Fruit fly (Drosophila melanogaster) whole organism, embryonic: Measurements from ENCODE around the gene CG6066.

Experiments
- Bgb ChIP-seq: fragments of 200-800 bp; sonication (Bioruptor generic); IDR thresholded peaks from 2 replicates; pipeline ENCODE4 v1.3.6; 2022; ENCODE audit warnings: missing biosample characterization, missing genetic modification characterization; ENCODE audit not compliant: partially characterized antibody
- CG11247 ChIP-seq: fragments of 200-800 bp; sonication (Bioruptor generic); IDR thresholded peaks from 2 replicates; pipeline ENCODE4 v1.3.6; 2022; ENCODE audit warnings: missing biosample characterization, missing genetic modification characterization
- CG1233 ChIP-seq: fragments of 200-800 bp; sonication (Bioruptor generic); optimal IDR thresholded peaks from 4 replicates; lab custom pipeline; 2018; ENCODE audit warnings: missing biosample characterization, mild to moderate bottlenecking, missing genetic modification characterization
- CG13123 ChIP-seq: fragments of 200-800 bp; sonication (Bioruptor generic); optimal IDR thresholded peaks from 2 replicates; lab custom pipeline; 2016; ENCODE audit warnings: missing biosample characterization, missing genetic modification characterization
- CG14014 ChIP-seq: fragments of 200-800 bp; sonication (Bioruptor generic); IDR thresholded peaks from 2 replicates; pipeline ENCODE4 v1.3.6; 2022; ENCODE audit warnings: missing biosample characterization, missing genetic modification characterization
- CG14860 ChIP-seq: fragments of 200-800 bp; sonication (Bioruptor generic); IDR thresholded peaks from 3 replicates; pipeline ENCODE4 v1.3.6; 2022; ENCODE audit warnings: missing biosample characterization, missing genetic modification characterization; ENCODE audit not compliant: partially characterized antibody
- CG17186 ChIP-seq: fragments of 200-800 bp; sonication (Bioruptor generic); optimal IDR thresholded peaks from 3 replicates; lab custom pipeline; 2017; ENCODE audit warnings: missing biosample characterization, missing genetic modification reagents, missing genetic modification characterization
- CG17359 ChIP-seq: fragments of 200-800 bp; sonication (Bioruptor generic); optimal IDR thresholded peaks from 3 replicates; lab custom pipeline; 2018; ENCODE audit warnings: missing biosample characterization, mild to moderate bottlenecking, missing genetic modification characterization, moderate library complexity
- CG17361 ChIP-seq: fragments of 200-800 bp; sonication (Bioruptor generic); IDR thresholded peaks from 3 replicates; pipeline ENCODE4 v1.3.6; 2022; ENCODE audit warnings: missing biosample characterization, missing genetic modification characterization
- CG17385 ChIP-seq: fragments of 200-800 bp; sonication (Bioruptor generic); optimal IDR thresholded peaks from 3 replicates; lab custom pipeline; 2018; ENCODE audit warnings: missing biosample characterization, mild to moderate bottlenecking, missing genetic modification characterization
- CG18619 ChIP-seq: fragments of 200-800 bp; sonication (Bioruptor generic); optimal IDR thresholded peaks from 3 replicates; lab custom pipeline; 2017; ENCODE audit warnings: missing biosample characterization, mild to moderate bottlenecking, missing genetic modification characterization
- CG2199 ChIP-seq: fragments of 200-800 bp; sonication (Bioruptor generic); IDR thresholded peaks from 3 replicates; pipeline ENCODE4 v1.3.6; 2022; ENCODE audit warnings: missing biosample characterization, missing genetic modification characterization
- CG34224 ChIP-seq: fragments of 200-800 bp; sonication (Bioruptor generic); IDR thresholded peaks from 3 replicates; pipeline ENCODE4 v1.3.6; 2022; ENCODE audit warnings: missing biosample characterization, missing genetic modification characterization; ENCODE audit not compliant: partially characterized antibody
- CG3995 ChIP-seq: fragments of 200-800 bp; sonication (Bioruptor generic); optimal IDR thresholded peaks from 3 replicates; lab custom pipeline; 2016; ENCODE audit warnings: missing biosample characterization, missing genetic modification characterization
- CG4404 ChIP-seq: fragments of 200-800 bp; sonication (Bioruptor generic); IDR thresholded peaks from 2 replicates; pipeline ENCODE4 v1.3.6; 2022; ENCODE audit warnings: missing biosample characterization, missing genetic modification characterization
- CG4617 ChIP-seq: fragments of 200-800 bp; sonication (Bioruptor generic); optimal IDR thresholded peaks from 3 replicates; lab custom pipeline; 2016; ENCODE audit warnings: missing biosample characterization, missing genetic modification characterization, borderline replicate concordance
- CG6175 ChIP-seq: fragments of 200-800 bp; sonication (Bioruptor generic); IDR thresholded peaks from 3 replicates; pipeline ENCODE4 v1.3.6; 2022; ENCODE audit warnings: missing biosample characterization, missing genetic modification characterization
- CG6683 ChIP-seq: fragments of 200-800 bp; sonication (Bioruptor generic); optimal IDR thresholded peaks from 2 replicates; lab custom pipeline; 2017; ENCODE audit warnings: missing biosample characterization, mild to moderate bottlenecking, missing genetic modification characterization, missing genetic modification reagents
- CG8281 ChIP-seq: fragments of 200-800 bp; sonication (Bioruptor generic); optimal IDR thresholded peaks from 2 replicates; lab custom pipeline; 2018; ENCODE audit warnings: missing biosample characterization, mild to moderate bottlenecking, missing genetic modification characterization, moderate library complexity
- CG8765 ChIP-seq: fragments of 200-800 bp; sonication (Bioruptor generic); IDR thresholded peaks from 2 replicates; pipeline ENCODE4 v1.3.6; 2022; ENCODE audit warnings: missing biosample characterization, missing genetic modification characterization
- CHES-1-like ChIP-seq: fragments of 200-800 bp; sonication (Bioruptor generic); optimal IDR thresholded peaks from 2 replicates; lab custom pipeline; 2016; ENCODE audit warnings: missing biosample characterization, missing genetic modification characterization
- Ets97D ChIP-seq: fragments of 200-800 bp; sonication (Bioruptor generic); optimal IDR thresholded peaks from 3 replicates; lab custom pipeline; 2016; ENCODE audit warnings: missing biosample characterization, missing genetic modification characterization
- HLH3B ChIP-seq: fragments of 200-800 bp; sonication (Bioruptor generic); IDR thresholded peaks from 2 replicates; pipeline ENCODE4 v1.3.6; 2022; ENCODE audit warnings: missing biosample characterization, missing genetic modification characterization
- HmgD ChIP-seq: fragments of 200-800 bp; sonication (Bioruptor generic); optimal IDR thresholded peaks from 3 replicates; lab custom pipeline; 2016; ENCODE audit warnings: missing biosample characterization, missing genetic modification characterization
- Hr3 ChIP-seq: fragments of 200-800 bp; sonication (Bioruptor generic); optimal IDR thresholded peaks from 3 replicates; lab custom pipeline; 2016; ENCODE audit warnings: missing biosample characterization, missing genetic modification characterization
- Jarid2 ChIP-seq: fragments of 200-800 bp; sonication (Bioruptor generic); optimal IDR thresholded peaks from 3 replicates; lab custom pipeline; 2017; ENCODE audit warnings: mild to moderate bottlenecking, missing biosample characterization, missing genetic modification reagents, missing genetic modification characterization
- Nf-YA ChIP-seq: fragments of 200-800 bp; sonication (Bioruptor generic); IDR thresholded peaks from 2 replicates; pipeline ENCODE4 v1.3.6; 2022; ENCODE audit warnings: missing biosample characterization, missing genetic modification characterization
- Ptx1 ChIP-seq: fragments of 200-800 bp; sonication (Bioruptor generic); IDR thresholded peaks from 2 replicates; pipeline ENCODE4 v1.3.6; 2022; ENCODE audit warnings: missing biosample characterization, missing genetic modification characterization
- Sin3A ChIP-seq: fragments of >200 bp; optimal IDR thresholded peaks from 2 replicates; lab custom pipeline; 2018
- Ssrp ChIP-seq: fragments of 200-800 bp; sonication (Bioruptor generic); optimal IDR thresholded peaks from 2 replicates; lab custom pipeline; 2018; ENCODE audit warnings: missing biosample characterization, mild to moderate bottlenecking, missing genetic modification characterization, moderate library complexity
- amos ChIP-seq: fragments of 200-800 bp; sonication (Bioruptor generic); IDR thresholded peaks from 2 replicates; pipeline ENCODE4 v1.3.6; 2022; ENCODE audit warnings: missing biosample characterization, missing genetic modification characterization; ENCODE audit not compliant: partially characterized antibody
- chm ChIP-seq: fragments of 200-800 bp; sonication (Bioruptor generic); IDR thresholded peaks from 2 replicates; pipeline ENCODE4 v1.3.6; 2022; ENCODE audit warnings: missing biosample characterization, missing genetic modification characterization
- dati ChIP-seq: fragments of 200-800 bp; sonication (Bioruptor generic); IDR thresholded peaks from 2 replicates; pipeline ENCODE4 v1.3.6; 2022; ENCODE audit warnings: missing biosample characterization, missing genetic modification characterization
- dmrt99B ChIP-seq: fragments of 200-800 bp; sonication (Bioruptor generic); optimal IDR thresholded peaks from 2 replicates; lab custom pipeline; 2018; ENCODE audit warnings: missing biosample characterization, mild to moderate bottlenecking, missing genetic modification characterization, moderate library complexity
- insv ChIP-seq, 2 experiments: fragments of 200-800 bp; sonication (Bioruptor generic); optimal IDR thresholded peaks; 3 replicates each; lab custom pipeline; 2016 to 2018; ENCODE audit warnings: missing biosample characterization in 2 of 2, missing genetic modification characterization in 2 of 2
- jumu ChIP-seq: fragments of 200-800 bp; sonication (Bioruptor generic); optimal IDR thresholded peaks from 3 replicates; lab custom pipeline; 2016; ENCODE audit warnings: missing biosample characterization, missing genetic modification characterization
- nerfin-1 ChIP-seq: fragments of 200-800 bp; sonication (Bioruptor generic); optimal IDR thresholded peaks from 3 replicates; lab custom pipeline; 2019; ENCODE audit warnings: missing biosample characterization, mild to moderate bottlenecking, missing genetic modification characterization, moderate library complexity
- nom ChIP-seq: fragments of 200-800 bp; sonication (Bioruptor generic); optimal IDR thresholded peaks from 2 replicates; lab custom pipeline; 2017; ENCODE audit warnings: missing biosample characterization, missing genetic modification characterization, mild to moderate bottlenecking, moderate library complexity, missing genetic modification reagents
- odd ChIP-seq: fragments of 200-800 bp; sonication (Bioruptor generic); optimal IDR thresholded peaks from 2 replicates; lab custom pipeline; 2017; ENCODE audit warnings: missing biosample characterization, mild to moderate bottlenecking, missing genetic modification characterization
- org-1 ChIP-seq: fragments of 200-800 bp; sonication (Bioruptor generic); optimal IDR thresholded peaks from 2 replicates; lab custom pipeline; 2017; ENCODE audit warnings: missing biosample characterization, missing genetic modification characterization
- pan ChIP-seq, 4 experiments: fragments of >200 bp in 3 of 4; fragments of 200-800 bp in 1 of 4; sonication (Bioruptor generic) in 1 of 4; optimal IDR thresholded peaks in 3 of 4; IDR thresholded peaks in 1 of 4; 2 replicates each; pipeline versions ENCODE4 v1.3.6 to Lab custom; 2017 to 2022; ENCODE audit warnings: missing biosample characterization in 2 of 4, missing genetic modification characterization in 2 of 4, mixed read lengths in 1 of 4
- pita ChIP-seq: fragments of 200-800 bp; sonication (Bioruptor generic); optimal IDR thresholded peaks from 2 replicates; lab custom pipeline; 2017; ENCODE audit warnings: missing biosample characterization, mild to moderate bottlenecking, missing genetic modification characterization
- salm ChIP-seq: fragments of 200-800 bp; sonication (Bioruptor generic); optimal IDR thresholded peaks from 2 replicates; lab custom pipeline; 2018; ENCODE audit warnings: missing biosample characterization, mild to moderate bottlenecking, missing genetic modification characterization
- sc ChIP-seq, 3 experiments: fragments of >200 bp in 2 of 3; fragments of 200-800 bp in 1 of 3; sonication (Bioruptor generic) in 1 of 3; optimal IDR thresholded peaks; 2 replicates in 2 of 3; 3 replicates in 1 of 3; lab custom pipeline; 2017; ENCODE audit warnings: mild to moderate bottlenecking in 1 of 3, missing biosample characterization in 1 of 3, missing genetic modification characterization in 1 of 3, missing genetic modification reagents in 1 of 3
- sens-2 ChIP-seq: fragments of 200-800 bp; sonication (Bioruptor generic); IDR thresholded peaks from 2 replicates; pipeline ENCODE4 v1.3.6; 2022; ENCODE audit warnings: missing biosample characterization, missing genetic modification characterization
- seq ChIP-seq: fragments of 200-800 bp; sonication (Bioruptor generic); IDR thresholded peaks from 2 replicates; pipeline ENCODE4 v1.3.6; 2022; ENCODE audit warnings: missing biosample characterization, missing genetic modification characterization
- slou ChIP-seq: fragments of 200-800 bp; sonication (Bioruptor generic); optimal IDR thresholded peaks from 3 replicates; lab custom pipeline; 2016; ENCODE audit warnings: missing biosample characterization, missing genetic modification characterization
- sug ChIP-seq: fragments of 200-800 bp; optimal IDR thresholded peaks from 2 replicates; lab custom pipeline; 2019; ENCODE audit warnings: missing biosample characterization, mild to moderate bottlenecking, missing genetic modification characterization, moderate library complexity
- tin ChIP-seq: fragments of 200-800 bp; sonication (Bioruptor generic); optimal IDR thresholded peaks from 3 replicates; lab custom pipeline; 2016; ENCODE audit warnings: missing biosample characterization, missing genetic modification characterization
- ttk ChIP-seq: fragments of 200-800 bp; sonication (Bioruptor generic); IDR thresholded peaks from 2 replicates; pipeline ENCODE4 v2.1.2; 2022; ENCODE audit warnings: missing biosample characterization, missing genetic modification characterization

Gene CG6066

DNA sequence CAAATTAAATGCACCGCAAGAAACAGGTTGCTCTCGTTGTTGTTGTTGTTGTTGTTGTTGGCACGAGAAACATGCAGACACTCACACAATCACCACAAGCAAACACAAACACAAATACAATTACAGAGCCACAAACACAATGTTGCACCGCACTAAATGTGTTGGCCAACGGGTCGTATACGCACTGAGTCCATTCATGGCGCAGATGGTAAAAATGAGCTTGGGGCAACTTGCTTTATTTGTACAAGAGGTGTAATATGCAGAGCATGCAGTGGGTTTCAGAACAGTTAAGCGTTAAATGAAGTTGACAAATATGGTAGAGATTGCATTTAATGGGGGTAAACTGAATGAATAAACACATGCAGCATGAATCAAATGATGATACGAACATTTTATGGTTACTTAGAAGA lies 21.4 kb upstream of the CG6066 start (continued):
- TF ChIP-seq Hr3 (GFP tag; lab: Kevin White, UChicago) (no peak), CG6683 (GFP tag; lab: Kevin White, UChicago) (peak; percentile 10), pan (optimal IDR thresholded peaks at IDR 0.05; lab: Kevin White, UChicago) (no peak), pan (GFP tag; optimal IDR thresholded peaks at IDR 0.05 in 1 of 2, IDR thresholded peaks at IDR 0.05 in 1 of 2) (no peak), sc (optimal IDR thresholded peaks at IDR 0.05; lab: Kevin White, UChicago) (no peak), sc (GFP tag; optimal IDR thresholded peaks at IDR 0.05; lab: Kevin White, UChicago) (peak; percentile 60), sug (tag; lab: Kevin White, UChicago) (no peak), salm (peak; percentile 48), ttk (peak; percentile 21; the same call in 1 of the 2 replicates), Ptx1 (GFP tag; lab: Robert Waterston, UW) (no peak), Sin3A (no peak), CG34224 (GFP tag; lab: Robert Waterston, UW) (no peak), jumu (GFP tag; lab: Kevin White, UChicago) (no peak), dati (GFP tag; lab: Robert Waterston, UW) (no peak), CHES-1-like (GFP tag; lab: Kevin White, UChicago) (no peak), CG18619 (peak; percentile 27), CG2199 (GFP tag; lab: Robert Waterston, UW) (peak; percentile 64; the same call in 1 of the 3 replicates), Nf-YA (GFP tag; lab: Robert Waterston, UW) (no peak), CG11247 (GFP tag; lab: Robert Waterston, UW) (no peak), CG4617 (GFP tag; lab: Kevin White, UChicago) (no peak), sens-2 (GFP tag; lab: Robert Waterston, UW) (no peak), CG17359 (tag; lab: Kevin White, UChicago) (peak; percentile 61), dmrt99B (tag; lab: Kevin White, UChicago) (peak; percentile 54), CG8765 (GFP tag; lab: Robert Waterston, UW) (no peak), chm (GFP tag; lab: Robert Waterston, UW) (no peak), tin (no peak), insv (GFP tag; optimal IDR thresholded peaks at IDR 0.05; lab: Kevin White, UChicago) (no peak), CG14860 (GFP tag; lab: Robert Waterston, UW) (no peak), CG4404 (GFP tag; lab: Robert Waterston, UW) (no peak), odd (GFP tag; lab: Kevin White, UChicago) (peak; percentile 63), CG14014 (GFP tag; lab: Robert Waterston, UW) (no peak), Ssrp (tag; lab: Kevin White, UChicago) (no peak), slou (GFP tag; lab: Kevin White, UChicago) (no peak), CG13123 (GFP tag; lab: Kevin White, UChicago) (no peak), amos (no peak), CG6175 (GFP tag; lab: Robert Waterston, UW) (no peak), Jarid2 (GFP tag; lab: Kevin White, UChicago) (no peak), org-1 (peak; percentile 61), CG1233 (no peak), nerfin-1 (peak; percentile 56), pita (GFP tag; lab: Kevin White, UChicago) (no peak), HLH3B (no peak; the same call in 1 of the 2 replicates), CG8281 (tag; lab: Kevin White, UChicago) (peak; percentile 21), HmgD (GFP tag; lab: Kevin White, UChicago) (no peak), CG17361 (peak; percentile 56; the same call in 2 of the 3 replicates), CG17186 (GFP tag; lab: Kevin White, UChicago) (peak; percentile 53), CG3995 (GFP tag; lab: Kevin White, UChicago) (no peak), Bgb (GFP tag; lab: Robert Waterston, UW) (no peak), Ets97D (no peak), CG17385 (GFP tag; lab: Kevin White, UChicago) (peak; percentile 40), seq (no peak; the same call in 1 of the 2 replicates), nom (no peak)
